Fruit fly (Drosophila melanogaster): ENCODE results near the gene Sfp24F.
A peak's percentile ranks its signal among the peaks of the same experiment; 100 is the strongest.

The Sfp24F gene

dm6 chr2L:4476672-4477273, 34.9 kb upstream of the Sfp24F start, which contains the start of gene ine:
Gene ine, minus strand, starts transcription at chr2L:4477022.
- TF ChIP-seq bowl (GFP tag; IDR thresholded peaks at IDR 0.05) (no peak), Oli (tag; optimal IDR thresholded peaks at IDR 0.05) (no peak), fd102C (GFP tag; optimal IDR thresholded peaks at IDR 0.05) (no peak), Jarid2 (GFP tag; optimal IDR thresholded peaks at IDR 0.05) (peak; percentile 56), CG6854 (GFP tag; optimal IDR thresholded peaks at IDR 0.05) (no peak), CG1603 (tag; optimal IDR thresholded peaks at IDR 0.05) (no peak), Hr78 (GFP tag; optimal IDR thresholded peaks at IDR 0.05) (peak in 1 of 2 experiments; percentile 4), so (GFP tag; IDR thresholded peaks at IDR 0.05) (0 out of 3 replicates have a peak, but pooled peaks have one; percentile 23), tin (GFP tag; optimal IDR thresholded peaks at IDR 0.05) (no peak), CG6175 (GFP tag; IDR thresholded peaks at IDR 0.05) (peak; percentile 95), dimm (GFP tag; IDR thresholded peaks at IDR 0.05) (no peak), CG32532 (GFP tag; IDR thresholded peaks at IDR 0.05) (peak; percentile 22; the same call in 1 of the 2 replicates), CG16863 (GFP tag; optimal IDR thresholded peaks at IDR 0.05) (no peak), CG11093 (GFP tag; IDR thresholded peaks at IDR 0.05) (no peak), zfh1 (GFP tag; IDR thresholded peaks at IDR 0.05) (0 out of 3 replicates have a peak, but pooled peaks have one; percentile 17), ara (GFP tag; IDR thresholded peaks at IDR 0.05) (no peak), Hr51 (GFP tag; optimal IDR thresholded peaks at IDR 0.05) (no peak), Hmr (GFP tag; optimal IDR thresholded peaks at IDR 0.05) (no peak), CG17328 (GFP tag; IDR thresholded peaks at IDR 0.05) (no peak), CG34224 (GFP tag; IDR thresholded peaks at IDR 0.05; ENCODE audit: partially characterized antibody) (no peak), Taf1 (GFP tag; IDR thresholded peaks at IDR 0.05) (no peak), wor (GFP tag; IDR thresholded peaks at IDR 0.05) (no peak), maf-S (GFP tag; optimal IDR thresholded peaks at IDR 0.05) (no peak), ranshi (GFP tag; IDR thresholded peaks at IDR 0.05) (0 out of 2 replicates have a peak, but pooled peaks have one; percentile 33), Med (GFP tag) (peak; percentile 74), CG4820 (GFP tag; optimal IDR thresholded peaks at IDR 0.05) (no peak), rib (GFP tag; IDR thresholded peaks at IDR 0.05) (peak; percentile 54; the same call in 1 of the 2 replicates), cwo (GFP tag; optimal IDR thresholded peaks at IDR 0.05) (peak; percentile 64), z (GFP tag; IDR thresholded peaks at IDR 0.05) (no peak), Bgb (GFP tag; IDR thresholded peaks at IDR 0.05; ENCODE audit: partially characterized antibody) (0 out of 2 replicates have a peak, but pooled peaks have one; percentile 28), CG5245 (GFP tag; optimal IDR thresholded peaks at IDR 0.05) (no peak), MESR4 (GFP tag; optimal IDR thresholded peaks at IDR 0.05) (no peak), ind (GFP tag; optimal IDR thresholded peaks at IDR 0.05) (no peak), Ets65A (GFP tag) (peak; percentile 35), CG15479 (GFP tag; optimal IDR thresholded peaks at IDR 0.05) (no peak), NfI (GFP tag; optimal IDR thresholded peaks at IDR 0.05) (no peak), Trl (optimal IDR thresholded peaks at IDR 0.05) (peak; percentile 32 to 50), Trl (GFP tag; optimal IDR thresholded peaks at IDR 0.05) (no peak), mirr (GFP tag; optimal IDR thresholded peaks at IDR 0.05) (peak; percentile 63), grn (GFP tag; optimal IDR thresholded peaks at IDR 0.05) (peak; percentile 81), Bteb2 (GFP tag; optimal IDR thresholded peaks at IDR 0.05) (no peak), hbn (GFP tag; IDR thresholded peaks at IDR 0.05; ENCODE audit: partially characterized antibody) (no peak), D19A (tag; optimal IDR thresholded peaks at IDR 0.05) (no peak), vvl (GFP tag; IDR thresholded peaks at IDR 0.05) (peak; percentile 35; the same call in 1 of the 2 replicates), oc (tag; optimal IDR thresholded peaks at IDR 0.05) (no peak), Scr (GFP tag; IDR thresholded peaks at IDR 0.05; ENCODE audit: partially characterized antibody) (no peak), HHEX (GFP tag; optimal IDR thresholded peaks at IDR 0.05) (no peak), Dll (GFP tag; IDR thresholded peaks at IDR 0.05; ENCODE audit: partially characterized antibody) (0 out of 4 replicates have a peak, but pooled peaks have one; percentile 12), row (GFP tag; IDR thresholded peaks at IDR 0.05) (no peak), CG10565 (GFP tag; optimal IDR thresholded peaks at IDR 0.05) (no peak)

Data from whole organism, embryonic.